3 fruit fly cellular contexts compared by ENCODE assay signal in the genomic region with DNA sequence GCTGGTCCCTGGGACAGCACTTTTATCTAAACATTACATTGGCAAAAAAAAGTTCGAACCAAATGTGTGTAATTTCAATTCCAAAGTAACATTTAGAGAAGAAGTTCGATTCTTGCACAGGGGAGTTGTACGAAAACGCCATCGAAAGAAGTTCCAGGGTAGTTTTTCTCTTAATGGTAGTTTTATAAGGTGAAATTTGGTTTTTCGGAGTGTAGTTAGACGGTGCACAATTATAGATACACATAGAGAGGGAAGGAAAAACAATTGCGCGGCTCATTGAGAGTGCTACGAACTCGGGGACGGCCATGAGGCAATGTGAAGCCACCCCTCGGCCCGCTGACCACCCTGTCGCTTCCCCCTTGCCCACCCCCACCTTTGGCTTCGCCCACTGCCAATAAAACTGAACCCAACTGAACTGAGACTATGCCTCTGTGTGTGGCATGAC.
A peak's percentile ranks its signal among the peaks of the same experiment; 100 is the strongest.
TF ChIP-seq lines count a peak whose summit lies in the region.

No protein-coding gene starts in this region.

TF ChIP-seq in whole organism, embryonic, 481 proteins besides CTCF, POLR2A, EP300 and RAD21 (continued from another document and continues in another):
- TF ChIP-seq cg (GFP tag; optimal IDR thresholded peaks at IDR 0.05; lab: Kevin White, UChicago): no peak
- TF ChIP-seq CG7271 (tag; optimal IDR thresholded peaks at IDR 0.05; lab: Kevin White, UChicago): no peak
- TF ChIP-seq seq (GFP tag; IDR thresholded peaks at IDR 0.05; lab: Robert Waterston, UW): peak; percentile 61; the same call in 1 of the 2 replicates
- TF ChIP-seq CG31441 (GFP tag; IDR thresholded peaks at IDR 0.05; lab: Robert Waterston, UW): peak; percentile 67
- no peak for TF ChIP-seq Elba2 (GFP tag; optimal IDR thresholded peaks at IDR 0.05; lab: Kevin White, UChicago)
- peak; percentile 57 for TF ChIP-seq CG13775 (GFP tag; optimal IDR thresholded peaks at IDR 0.05; lab: Kevin White, UChicago)
- TF ChIP-seq kni (GFP tag; optimal IDR thresholded peaks at IDR 0.05; lab: Kevin White, UChicago): no peak
- peak; percentile 93 for TF ChIP-seq Ets65A (GFP tag; lab: Kevin White, UChicago)
- no peak for TF ChIP-seq gfzf (GFP tag; optimal IDR thresholded peaks at IDR 0.05; lab: Kevin White, UChicago)
- peak; percentile 78 for TF ChIP-seq Drgx (GFP tag; IDR thresholded peaks at IDR 0.05; lab: Robert Waterston, UW)
- TF ChIP-seq Taf1 (GFP tag; IDR thresholded peaks at IDR 0.05; lab: Robert Waterston, UW): no peak
- TF ChIP-seq CG6765 (GFP tag; optimal IDR thresholded peaks at IDR 0.05; lab: Kevin White, UChicago): peak; percentile 35
- TF ChIP-seq so (GFP tag; IDR thresholded peaks at IDR 0.05; lab: Robert Waterston, UW): 0 out of 3 replicates have a peak, but pooled peaks have one; percentile 53
- TF ChIP-seq CG15269 (tag; optimal IDR thresholded peaks at IDR 0.05; lab: Kevin White, UChicago): peak; percentile 76
- peak; percentile 57; the same call in 1 of the 2 replicates for TF ChIP-seq Atf6 (GFP tag; IDR thresholded peaks at IDR 0.05; lab: Robert Waterston, UW)
- TF ChIP-seq fd96Cb (tag; optimal IDR thresholded peaks at IDR 0.05; lab: Kevin White, UChicago): peak; percentile 64
- peak; percentile 50 for TF ChIP-seq CG1602 (GFP tag; optimal IDR thresholded peaks at IDR 0.05; lab: Kevin White, UChicago)
- TF ChIP-seq ro (GFP tag; IDR thresholded peaks at IDR 0.05; lab: Robert Waterston, UW): no peak
- TF ChIP-seq sens-2 (GFP tag; IDR thresholded peaks at IDR 0.05; lab: Robert Waterston, UW): 0 out of 2 replicates have a peak, but pooled peaks have one; percentile 13
- 0 out of 2 replicates have a peak, but pooled peaks have one; percentile 12 for TF ChIP-seq CG4404 (GFP tag; IDR thresholded peaks at IDR 0.05; lab: Robert Waterston, UW)
- peak; percentile 62 for TF ChIP-seq chm (GFP tag; IDR thresholded peaks at IDR 0.05; lab: Robert Waterston, UW)
- no peak for TF ChIP-seq luna (GFP tag; optimal IDR thresholded peaks at IDR 0.05; lab: Kevin White, UChicago)
- peak; percentile 55 for TF ChIP-seq CG1233 (GFP tag; optimal IDR thresholded peaks at IDR 0.05; lab: Kevin White, UChicago)
- no peak for TF ChIP-seq CG34224 (GFP tag; IDR thresholded peaks at IDR 0.05; lab: Robert Waterston, UW; ENCODE audit: partially characterized antibody)
- no peak for TF ChIP-seq CG7963 (GFP tag; IDR thresholded peaks at IDR 0.05; lab: Robert Waterston, UW; ENCODE audit: partially characterized antibody)
- TF ChIP-seq CG16779 (GFP tag; IDR thresholded peaks at IDR 0.05; lab: Robert Waterston, UW): 0 out of 2 replicates have a peak, but pooled peaks have one; percentile 19
- TF ChIP-seq dati (GFP tag; IDR thresholded peaks at IDR 0.05; lab: Robert Waterston, UW): peak; percentile 57; the same call in 1 of the 2 replicates
- TF ChIP-seq en (GFP tag; optimal IDR thresholded peaks at IDR 0.05; lab: Kevin White, UChicago): peak; percentile 46
- peak; percentile 24 for TF ChIP-seq CG2116 (GFP tag; optimal IDR thresholded peaks at IDR 0.05; lab: Kevin White, UChicago)
- TF ChIP-seq Bteb2 (GFP tag; optimal IDR thresholded peaks at IDR 0.05; lab: Kevin White, UChicago): peak; percentile 27
- TF ChIP-seq gro (GFP tag; optimal IDR thresholded peaks at IDR 0.05; lab: Kevin White, UChicago): peak; percentile 17
- no peak for TF ChIP-seq fd64A (GFP tag; optimal IDR thresholded peaks at IDR 0.05; lab: Kevin White, UChicago)
- no peak for TF ChIP-seq CG4360 (GFP tag; IDR thresholded peaks at IDR 0.05; lab: Robert Waterston, UW)
- peak; percentile 32 for TF ChIP-seq CG16815 (GFP tag; optimal IDR thresholded peaks at IDR 0.05; lab: Kevin White, UChicago)
- TF ChIP-seq pb (GFP tag; optimal IDR thresholded peaks at IDR 0.05; lab: Kevin White, UChicago): peak; percentile 24
- no peak; the same call in 1 of the 2 replicates for TF ChIP-seq Lim3 (GFP tag; IDR thresholded peaks at IDR 0.05; lab: Robert Waterston, UW)
- TF ChIP-seq CG11093 (GFP tag; IDR thresholded peaks at IDR 0.05; lab: Robert Waterston, UW): peak; percentile 60; the same call in 1 of the 3 replicates
- TF ChIP-seq inv (GFP tag; IDR thresholded peaks at IDR 0.05; lab: Robert Waterston, UW; ENCODE audit: partially characterized antibody): no peak
- peak; percentile 71 for TF ChIP-seq CG13894 (tag; optimal IDR thresholded peaks at IDR 0.05; lab: Kevin White, UChicago)
- TF ChIP-seq ems (GFP tag; optimal IDR thresholded peaks at IDR 0.05; lab: Kevin White, UChicago): peak; percentile 32

TF ChIP-seq in whole organism, prepupa, 60 proteins besides CTCF, POLR2A, EP300 and RAD21 (continued from another document):
- TF ChIP-seq CG15336 (GFP tag; IDR thresholded peaks at IDR 0.05; lab: Robert Waterston, UW) (peak; percentile 82), Met (GFP tag; optimal IDR thresholded peaks at IDR 0.05; lab: Kevin White, UChicago) (no peak), esn (GFP tag; optimal IDR thresholded peaks at IDR 0.05; lab: Kevin White, UChicago) (peak; percentile 9), CG6276 (GFP tag; optimal IDR thresholded peaks at IDR 0.05; lab: Kevin White, UChicago) (peak; percentile 64), Hr39 (GFP tag; optimal IDR thresholded peaks at IDR 0.05; lab: Kevin White, UChicago) (peak; percentile 18), salr (GFP tag; optimal IDR thresholded peaks at IDR 0.05; lab: Kevin White, UChicago) (peak in 1 of 2 experiments; percentile 48), CG6854 (GFP tag; optimal IDR thresholded peaks at IDR 0.05; lab: Kevin White, UChicago) (no peak), acj6 (GFP tag; optimal IDR thresholded peaks at IDR 0.05; lab: Kevin White, UChicago) (peak; percentile 17), net (GFP tag; optimal IDR thresholded peaks at IDR 0.05; lab: Kevin White, UChicago) (peak; percentile 60), Smox (GFP tag; optimal IDR thresholded peaks at IDR 0.05; lab: Kevin White, UChicago) (peak; percentile 1), pdm3 (GFP tag; optimal IDR thresholded peaks at IDR 0.05; lab: Kevin White, UChicago) (peak; percentile 57), Eip78C (GFP tag; lab: Kevin White, UChicago) (peak; percentile 81), dac (GFP tag; optimal IDR thresholded peaks at IDR 0.05; lab: Kevin White, UChicago) (peak; percentile 46), CG3919 (GFP tag; optimal IDR thresholded peaks at IDR 0.05; lab: Kevin White, UChicago) (peak; percentile 50), Eip75B (GFP tag; optimal IDR thresholded peaks at IDR 0.05; lab: Kevin White, UChicago) (peak; percentile 46), CG31627 (GFP tag; optimal IDR thresholded peaks at IDR 0.05; lab: Kevin White, UChicago) (peak; percentile 6), CG32006 (GFP tag; optimal IDR thresholded peaks at IDR 0.05; lab: Kevin White, UChicago) (peak; percentile 74)

TF ChIP-seq in whole organism, wandering third instar larva, 38 proteins besides CTCF, POLR2A, EP300 and RAD21 (continued from another document):
- TF ChIP-seq Vsx2 (GFP tag; optimal IDR thresholded peaks at IDR 0.05; lab: Kevin White, UChicago; ENCODE audit: partially characterized antibody) (no peak), foxo (GFP tag; optimal IDR thresholded peaks at IDR 0.05; lab: Kevin White, UChicago) (peak in 1 of 2 experiments; percentile 49), Dif (GFP tag; optimal IDR thresholded peaks at IDR 0.05; lab: Kevin White, UChicago; ENCODE audit: partially characterized antibody) (no peak), ey (GFP tag; optimal IDR thresholded peaks at IDR 0.05; lab: Kevin White, UChicago) (peak; percentile 20), dsf (GFP tag; optimal IDR thresholded peaks at IDR 0.05; lab: Kevin White, UChicago; ENCODE audit: borderline replicate concordance) (no peak), N (GFP tag; optimal IDR thresholded peaks at IDR 0.05; lab: Kevin White, UChicago) (no peak)
